Fruit fly (Drosophila melanogaster): Measurements from ENCODE around the gene CG14932.

Gene CG14932

DNA sequence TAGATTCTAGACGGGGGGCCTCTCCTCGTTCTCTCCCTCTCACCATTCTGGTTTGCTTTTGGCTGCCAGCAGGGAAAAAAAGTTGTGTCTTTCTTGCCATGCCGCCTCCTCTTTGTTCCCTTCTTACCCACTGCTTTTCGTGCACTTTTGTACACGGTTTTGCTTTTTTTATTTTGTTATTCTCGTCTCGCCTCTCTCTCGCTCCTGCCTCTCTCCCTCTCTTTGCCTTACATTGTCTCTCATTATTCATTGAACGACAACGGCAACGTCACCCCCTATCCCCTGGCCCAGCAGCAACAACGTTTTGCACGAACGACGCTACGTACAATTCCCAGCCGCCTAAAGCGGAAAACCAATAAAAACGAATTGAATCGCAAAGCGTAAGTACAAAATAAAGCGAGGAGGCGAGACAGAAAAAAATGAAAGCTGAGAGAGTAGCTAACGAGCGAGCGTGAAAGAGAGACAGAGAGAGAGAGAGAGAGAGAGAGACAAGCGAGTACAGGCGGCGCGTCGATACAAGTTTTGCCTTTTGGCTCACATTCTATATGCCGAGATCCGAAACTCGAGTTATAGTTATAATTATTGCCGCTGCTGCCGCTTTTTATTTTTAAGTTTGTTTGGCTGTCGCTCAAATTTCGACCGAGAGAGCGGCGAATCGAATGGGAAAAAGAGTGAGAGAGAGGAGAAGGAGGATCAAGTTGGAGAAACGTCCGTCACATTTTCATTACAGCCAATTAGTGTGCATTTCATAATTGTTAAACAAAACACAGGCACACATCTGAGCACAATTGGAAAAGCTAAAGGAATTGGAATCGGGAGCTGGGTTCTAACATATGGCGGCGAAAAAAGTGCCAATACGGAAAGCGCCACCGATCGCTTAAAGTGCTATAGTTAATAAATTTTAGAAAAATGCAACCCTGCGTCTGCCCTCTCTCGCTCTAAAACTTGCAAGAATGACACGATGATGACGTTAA is 17.3 kb downstream of the CG14932 start:
- TF ChIP-seq CG8478 (optimal IDR thresholded peaks at IDR 0.05): no peak
- no peak for TF ChIP-seq usp (GFP tag; optimal IDR thresholded peaks at IDR 0.05)
- no peak for TF ChIP-seq pan (optimal IDR thresholded peaks at IDR 0.05)
- peak; percentile 92 for TF ChIP-seq Dll (optimal IDR thresholded peaks at IDR 0.05)
- peak; percentile 81 for TF ChIP-seq psq (optimal IDR thresholded peaks at IDR 0.05)
- TF ChIP-seq EcR (GFP tag; optimal IDR thresholded peaks at IDR 0.05): no peak

DNA sequence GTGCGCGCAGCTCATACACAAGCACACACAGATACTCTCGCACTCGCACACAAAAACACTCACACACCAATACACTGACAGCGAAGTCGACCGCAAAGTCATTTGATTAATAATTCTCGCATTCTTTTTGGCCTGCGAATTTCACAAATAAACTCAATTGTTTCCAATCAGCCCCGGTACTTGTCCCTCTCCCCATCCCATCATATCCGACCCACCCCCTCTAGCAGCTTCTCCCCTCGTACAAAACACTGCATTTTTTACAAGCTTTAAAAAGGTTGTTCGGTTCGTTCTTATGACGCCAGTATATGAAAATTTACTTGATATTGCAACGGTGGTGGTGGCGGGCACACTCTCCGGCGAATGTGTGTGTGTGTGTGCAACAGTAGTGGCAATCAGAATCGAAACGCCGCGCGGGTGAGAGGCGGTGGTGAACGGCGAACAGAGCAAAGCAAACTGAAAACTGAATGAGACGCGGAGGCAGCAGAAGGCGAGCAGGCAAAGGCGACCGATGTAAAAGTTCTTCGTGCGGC is 18.0 kb downstream of the CG14932 start:
- peak; percentile 70 for TF ChIP-seq Dll (optimal IDR thresholded peaks at IDR 0.05)
- peak; percentile 32 for TF ChIP-seq CG8478 (optimal IDR thresholded peaks at IDR 0.05)
- TF ChIP-seq usp (GFP tag; optimal IDR thresholded peaks at IDR 0.05): no peak
- peak in 1 of 2 experiments; percentile 29 for TF ChIP-seq EcR (GFP tag; optimal IDR thresholded peaks at IDR 0.05)

DNA sequence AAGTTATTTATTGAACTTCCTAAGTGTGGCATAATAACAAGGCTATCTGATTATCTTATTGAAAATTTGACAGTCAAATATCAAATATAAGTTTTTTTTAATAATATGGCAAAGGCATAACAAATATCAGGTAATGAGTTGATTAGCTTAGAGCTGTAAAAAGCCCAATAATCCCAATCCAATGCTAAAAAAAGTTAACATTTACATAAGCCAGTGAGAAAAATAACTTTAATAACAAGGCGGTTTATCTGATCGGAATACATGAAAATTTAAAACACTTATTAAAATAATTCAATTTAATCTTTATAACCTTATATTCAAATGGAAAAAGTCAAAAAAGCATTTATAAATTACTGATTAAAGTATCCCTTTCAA is 18.6 kb downstream of the CG14932 start:
- no peak for TF ChIP-seq EcR (GFP tag; optimal IDR thresholded peaks at IDR 0.05)
- TF ChIP-seq CG8478 (optimal IDR thresholded peaks at IDR 0.05): no peak
- TF ChIP-seq usp (GFP tag; optimal IDR thresholded peaks at IDR 0.05): no peak
- TF ChIP-seq pan (optimal IDR thresholded peaks at IDR 0.05): no peak
- TF ChIP-seq Dll (optimal IDR thresholded peaks at IDR 0.05): no peak

DNA sequence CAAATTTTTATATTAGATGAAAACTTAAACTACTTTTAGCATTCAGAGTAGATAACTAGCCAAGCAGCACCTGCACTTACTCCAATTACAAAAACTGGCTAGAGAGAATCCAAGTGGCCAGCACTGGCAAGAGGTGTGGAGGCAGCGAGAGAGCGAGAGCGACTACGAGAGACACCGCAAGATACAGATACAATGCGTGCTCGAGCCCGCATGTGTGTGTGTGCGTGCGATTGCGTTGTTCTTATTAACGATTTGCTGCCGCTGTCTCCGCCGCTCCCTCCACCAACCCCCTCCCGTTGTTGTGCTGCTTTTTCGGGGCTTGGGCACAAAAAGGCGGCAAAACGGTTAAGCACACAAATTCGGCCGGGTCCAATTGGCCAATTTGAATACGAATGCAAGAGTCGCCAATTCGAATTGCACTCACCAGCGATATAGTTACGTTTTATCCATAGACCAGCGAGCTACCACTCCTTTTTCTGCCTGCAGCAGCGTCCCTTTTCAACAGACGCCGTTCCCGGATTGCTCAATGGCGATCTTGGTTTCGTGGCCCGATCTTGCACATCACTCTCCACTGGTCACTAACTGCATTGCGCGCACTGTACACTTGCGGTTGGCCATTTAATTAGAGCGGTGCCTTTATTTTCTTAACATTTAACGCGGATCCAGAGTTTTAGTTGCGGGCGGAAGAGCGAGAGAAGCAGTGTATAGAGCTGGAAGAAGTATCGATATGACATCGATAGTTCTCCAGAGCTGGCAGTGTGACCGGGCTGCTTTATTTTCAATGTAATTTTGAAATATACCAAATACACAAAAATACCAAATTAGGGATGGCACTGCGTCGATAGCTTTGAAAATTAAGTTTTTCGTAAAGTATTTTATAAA is 19.2 kb downstream of the CG14932 start, which contains the start of gene crol:
TSS of gene crol (minus strand) at position 737 of the 882 bp plus-strand sequence.
- peak; percentile 89 for TF ChIP-seq Dll (optimal IDR thresholded peaks at IDR 0.05)
- TF ChIP-seq usp (GFP tag; optimal IDR thresholded peaks at IDR 0.05): no peak

DNA sequence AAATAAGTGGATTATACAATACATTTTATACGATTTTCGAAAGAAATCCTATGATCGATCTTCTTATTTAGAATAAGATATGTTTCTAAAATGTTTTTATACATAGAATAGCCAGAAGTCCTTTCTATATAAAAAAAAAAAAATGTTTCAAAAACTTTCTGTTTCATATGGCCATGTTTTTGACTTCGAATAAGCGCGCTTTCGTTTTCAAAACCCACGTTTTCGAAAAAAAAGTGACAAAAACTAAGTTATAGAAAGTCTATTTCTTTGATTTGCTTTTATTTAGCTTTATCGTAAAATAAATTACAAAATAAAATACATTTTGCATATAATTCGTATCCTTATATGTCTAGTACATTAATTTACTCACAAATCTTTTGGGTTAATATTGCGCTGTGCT is 20.1 kb downstream of the CG14932 start:
- TF ChIP-seq EcR (GFP tag; optimal IDR thresholded peaks at IDR 0.05) (no peak), psq (optimal IDR thresholded peaks at IDR 0.05) (no peak), usp (GFP tag; optimal IDR thresholded peaks at IDR 0.05) (no peak), Dll (optimal IDR thresholded peaks at IDR 0.05) (no peak), pan (optimal IDR thresholded peaks at IDR 0.05) (no peak), CG8478 (optimal IDR thresholded peaks at IDR 0.05) (no peak)

DNA sequence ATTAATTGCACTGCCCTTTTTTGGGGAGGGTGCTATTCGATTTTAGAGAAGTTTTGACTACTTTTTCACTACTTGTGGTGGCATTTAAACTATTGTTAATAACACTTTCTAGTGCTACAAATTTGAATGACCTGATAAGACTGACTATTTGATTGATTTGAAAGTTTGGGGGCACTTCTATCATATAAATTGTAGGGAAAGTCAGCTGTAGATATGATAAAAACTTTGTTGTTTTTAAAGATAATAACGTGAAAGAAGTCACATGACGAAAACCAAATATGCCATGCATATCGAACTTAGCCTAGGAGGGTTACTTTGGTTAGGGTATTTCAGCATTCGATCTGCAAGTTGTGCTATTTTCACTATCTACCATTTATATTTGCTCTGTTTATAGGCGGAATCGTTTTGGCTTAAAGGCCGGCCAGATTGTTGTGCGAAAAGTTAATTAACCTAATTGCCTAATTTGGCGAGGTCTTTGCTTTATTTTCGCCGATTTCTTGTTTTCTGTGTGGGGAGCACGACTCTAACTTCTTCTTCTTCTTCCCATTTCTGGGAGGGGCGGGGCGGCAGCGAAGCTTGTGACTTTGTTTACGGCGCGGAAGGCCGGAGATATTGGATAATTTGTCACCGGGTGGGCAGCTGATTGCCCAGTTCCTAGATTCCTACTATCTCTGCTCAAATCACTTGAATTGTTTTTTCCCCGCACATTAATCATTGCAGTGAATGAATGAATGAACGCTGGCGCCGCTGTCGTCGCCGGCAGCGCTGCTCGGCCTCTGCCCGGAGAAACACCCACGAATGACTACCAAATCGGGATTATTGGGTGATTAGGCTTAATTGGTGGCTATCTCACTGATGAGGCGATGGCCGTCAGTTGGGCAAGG is 23.3 kb downstream of the CG14932 start:
- TF ChIP-seq Dll (optimal IDR thresholded peaks at IDR 0.05): peak; percentile 26
- no peak for TF ChIP-seq psq (optimal IDR thresholded peaks at IDR 0.05)
- no peak for TF ChIP-seq usp (GFP tag; optimal IDR thresholded peaks at IDR 0.05)
- no peak for TF ChIP-seq EcR (GFP tag; optimal IDR thresholded peaks at IDR 0.05)
- no peak for TF ChIP-seq pan (optimal IDR thresholded peaks at IDR 0.05)
- no peak for TF ChIP-seq CG8478 (optimal IDR thresholded peaks at IDR 0.05)

DNA sequence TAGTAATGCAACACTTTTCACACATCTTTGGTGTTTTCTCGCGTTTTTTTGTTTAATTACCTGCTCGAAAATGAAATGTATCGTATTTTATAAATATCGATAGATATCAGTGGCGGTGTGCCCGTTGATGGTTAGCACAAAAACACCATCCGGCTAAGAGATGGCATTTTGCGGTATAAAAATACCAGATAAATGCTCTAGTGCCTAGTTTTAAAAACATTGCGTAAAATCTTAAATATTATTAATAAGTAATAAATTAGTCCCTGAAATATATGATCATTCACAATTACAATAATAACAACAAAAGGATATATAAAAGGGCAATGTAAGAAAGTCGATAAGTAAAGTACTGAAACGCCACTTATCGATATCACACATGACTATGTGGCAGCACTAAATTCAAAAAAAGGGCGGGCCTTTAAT is 24.0 kb downstream of the CG14932 start, which contains the start of gene CycY:
TSS of gene CycY (minus strand) at position 116 of the 423 bp plus-strand sequence.
- no peak for TF ChIP-seq pan (optimal IDR thresholded peaks at IDR 0.05)
- no peak for TF ChIP-seq Dll (optimal IDR thresholded peaks at IDR 0.05)
- no peak for TF ChIP-seq EcR (GFP tag; optimal IDR thresholded peaks at IDR 0.05)
- TF ChIP-seq usp (GFP tag; optimal IDR thresholded peaks at IDR 0.05): no peak
- no peak for TF ChIP-seq CG8478 (optimal IDR thresholded peaks at IDR 0.05)
- no peak for TF ChIP-seq psq (optimal IDR thresholded peaks at IDR 0.05)

DNA sequence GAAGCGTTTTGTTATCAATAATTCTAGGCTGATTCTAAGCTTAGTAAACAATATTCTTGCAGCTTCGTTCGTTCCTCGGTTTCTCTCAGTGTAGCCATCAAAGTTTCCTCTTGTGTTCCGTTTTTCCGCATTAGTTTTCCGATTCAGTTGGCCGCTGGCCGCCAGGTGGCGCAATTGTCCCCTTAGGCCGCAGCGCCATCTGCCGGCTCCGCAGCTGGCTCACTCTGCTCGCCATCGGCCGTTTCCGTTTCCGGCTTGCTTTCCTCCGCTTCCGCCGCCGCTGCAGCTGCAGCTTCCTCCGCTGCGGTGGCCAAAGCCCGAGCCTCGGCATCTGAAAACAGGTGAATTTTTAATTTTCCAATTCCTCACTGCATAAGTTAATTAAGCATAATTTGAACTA is 26.7 kb downstream of the CG14932 start:
- no peak for TF ChIP-seq EcR (GFP tag; optimal IDR thresholded peaks at IDR 0.05)
- no peak for TF ChIP-seq CG8478 (optimal IDR thresholded peaks at IDR 0.05)
- TF ChIP-seq psq (optimal IDR thresholded peaks at IDR 0.05): no peak
- no peak for TF ChIP-seq pan (optimal IDR thresholded peaks at IDR 0.05)
- no peak for TF ChIP-seq Dll (optimal IDR thresholded peaks at IDR 0.05)
- TF ChIP-seq usp (GFP tag; optimal IDR thresholded peaks at IDR 0.05): no peak

DNA sequence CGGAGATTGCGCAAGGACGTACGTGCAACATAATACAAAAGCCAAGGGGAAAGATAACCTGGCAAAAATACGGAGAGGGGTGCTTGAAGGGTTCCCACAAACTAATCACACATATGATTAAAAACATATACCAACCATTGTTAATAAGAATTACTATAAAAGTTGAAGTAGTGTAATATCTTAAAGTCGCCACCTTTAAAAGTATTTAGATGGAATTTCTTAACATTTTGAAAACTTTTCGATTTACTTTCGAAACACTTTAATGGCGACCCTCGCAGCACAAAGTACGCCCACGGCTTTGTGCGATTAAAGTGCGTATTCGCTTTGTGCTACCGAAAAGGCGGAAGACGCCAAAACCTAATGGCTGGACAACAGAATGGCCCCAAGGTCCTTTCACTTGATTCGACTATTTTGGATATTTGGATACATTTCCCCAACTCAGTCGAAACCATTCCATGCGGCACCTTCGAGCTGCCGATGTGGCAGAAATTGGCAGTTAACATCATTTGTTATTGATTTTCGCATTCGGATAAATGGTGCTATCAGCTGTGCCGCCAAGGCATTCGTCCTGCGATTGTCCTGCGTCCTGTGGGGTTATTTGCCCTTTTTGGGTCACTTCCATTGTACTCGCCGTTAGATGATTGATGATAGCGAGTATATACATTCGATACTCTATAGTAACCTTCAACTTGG is 33.9 kb downstream of the CG14932 start:
- no peak for TF ChIP-seq usp (GFP tag; optimal IDR thresholded peaks at IDR 0.05)
- TF ChIP-seq psq (optimal IDR thresholded peaks at IDR 0.05): no peak
- no peak for TF ChIP-seq Dll (optimal IDR thresholded peaks at IDR 0.05)
- no peak for TF ChIP-seq pan (optimal IDR thresholded peaks at IDR 0.05)
- TF ChIP-seq CG8478 (optimal IDR thresholded peaks at IDR 0.05): no peak
- TF ChIP-seq EcR (GFP tag; optimal IDR thresholded peaks at IDR 0.05): no peak

DNA sequence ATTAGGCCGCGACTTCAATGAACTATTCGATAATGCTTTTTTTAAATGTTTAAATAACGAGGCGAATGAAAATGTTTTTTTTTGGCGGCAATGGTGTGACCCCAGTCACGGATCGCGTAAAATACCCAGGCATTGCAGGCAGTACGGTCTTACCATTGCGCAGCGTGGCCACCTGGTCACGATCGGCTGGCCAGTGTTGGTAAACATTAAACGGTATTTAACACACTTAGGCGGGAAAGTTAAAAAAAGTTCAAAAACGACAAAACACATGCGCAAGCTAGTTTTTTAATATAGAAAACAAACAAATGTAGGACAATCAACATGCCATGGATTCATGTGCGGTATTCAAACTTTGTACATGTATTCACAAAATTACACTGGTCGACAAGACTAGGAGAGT is 39.6 kb downstream of the CG14932 start, which contains the start of gene esc:
TSS of gene esc (minus strand) at position 129 of the 400 bp plus-strand sequence.
- TF ChIP-seq usp (GFP tag; optimal IDR thresholded peaks at IDR 0.05): no peak
- TF ChIP-seq pan (optimal IDR thresholded peaks at IDR 0.05): no peak
- TF ChIP-seq EcR (GFP tag; optimal IDR thresholded peaks at IDR 0.05): no peak
- TF ChIP-seq psq (optimal IDR thresholded peaks at IDR 0.05): no peak
- TF ChIP-seq CG8478 (optimal IDR thresholded peaks at IDR 0.05): no peak
- TF ChIP-seq Dll (optimal IDR thresholded peaks at IDR 0.05): no peak
